Worm (Caenorhabditis elegans) whole organism, L4 larva: ENCODE results near the gene sre-7.
"Not testable (repeated sequence)": the region's sequence is repeated elsewhere in the genome, so short reads cannot be mapped to it uniquely, and the experiment has no call there.

Source experiments
- D1046.2 ChIP-seq: fragments of 200-800 bp; sonication (Bioruptor generic); IDR thresholded peaks from 2 replicates; pipeline ENCODE4 v1.3.6; 2022; ENCODE audit warnings: missing genetic modification characterization, missing compliant biosample characterization
- F10B5.3 ChIP-seq: sonication (generic microtip); optimal IDR thresholded peaks from 2 replicates; lab custom pipeline; 2016; ENCODE audit warnings: mild to moderate bottlenecking, missing genetic modification characterization, missing compliant biosample characterization
- F26F4.8 ChIP-seq: fragments of 200-800 bp; sonication (Bioruptor generic); conservative IDR thresholded peaks from 2 replicates; pipeline ENCODE4 v1.3.6; 2022; ENCODE audit warnings: missing genetic modification characterization, missing compliant biosample characterization
- F44E2.7 ChIP-seq: fragments of 200-800 bp; sonication (Bioruptor generic); IDR thresholded peaks from 2 replicates; pipeline ENCODE4 v2.1.2; 2022; ENCODE audit warnings: missing genetic modification characterization, missing compliant biosample characterization
- F49E8.2 ChIP-seq: sonication (generic microtip); optimal IDR thresholded peaks from 2 replicates; lab custom pipeline; 2016; ENCODE audit warnings: missing compliant biosample characterization, mild to moderate bottlenecking, missing genetic modification characterization, borderline replicate concordance
- T20F7.1 ChIP-seq: fragments of 200-800 bp; sonication (Bioruptor generic); optimal IDR thresholded peaks from 2 replicates; lab custom pipeline; 2018; ENCODE audit warnings: mild to moderate bottlenecking, missing genetic modification characterization, missing compliant biosample characterization
- T26A8.4 ChIP-seq: fragments of 200-800 bp; sonication (Bioruptor generic); IDR thresholded peaks from 2 replicates; pipeline ENCODE4 v1.3.6; 2022; ENCODE audit warnings: missing genetic modification characterization, missing compliant biosample characterization
- Y105C5A.15 ChIP-seq: fragments of 200-800 bp; sonication (Bioruptor generic); IDR thresholded peaks from 2 replicates; pipeline ENCODE4 v1.3.6; 2022; ENCODE audit warnings: missing genetic modification characterization, missing compliant biosample characterization
- Y48G9A.11 ChIP-seq: fragments of 200-800 bp; sonication (Bioruptor generic); IDR thresholded peaks from 2 replicates; pipeline ENCODE4 v1.3.6; 2022; ENCODE audit warnings: missing genetic modification reagents, missing genetic modification characterization, missing compliant biosample characterization
- ama-1 ChIP-seq: fragments of 150-350 bp; optimal IDR thresholded peaks from 2 replicates; lab custom pipeline; 2014; ENCODE audit warnings: inconsistent platforms, mixed read lengths
- arid-1 ChIP-seq: fragments of 200-800 bp; sonication (Bioruptor generic); conservative IDR thresholded peaks from 2 replicates; pipeline ENCODE4 v1.3.6; 2022; ENCODE audit warnings: missing genetic modification reagents, missing genetic modification characterization, missing compliant biosample characterization
- ceh-20 ChIP-seq: fragments of 200-800 bp; sonication (Bioruptor generic); IDR thresholded peaks from 2 replicates; pipeline ENCODE4 v1.3.6; 2022; ENCODE audit warnings: missing genetic modification reagents, missing genetic modification characterization, missing compliant biosample characterization
- ceh-32 ChIP-seq: sonication (generic microtip); optimal IDR thresholded peaks from 2 replicates; lab custom pipeline; 2016; ENCODE audit warnings: mild to moderate bottlenecking, missing genetic modification characterization, missing compliant biosample characterization; ENCODE audit not compliant: poor library complexity
- ces-1 ChIP-seq: fragments of 150-350 bp; sonication (generic microtip); optimal IDR thresholded peaks from 4 replicates; lab custom pipeline; 2014; ENCODE audit warnings: missing biosample characterization, missing genetic modification reagents, missing genetic modification characterization
- ctbp-1 ChIP-seq: fragments of 200-800 bp; sonication (Bioruptor generic); IDR thresholded peaks from 2 replicates; pipeline ENCODE4 v1.3.6; 2022; ENCODE audit warnings: missing genetic modification reagents, missing genetic modification characterization, missing compliant biosample characterization
- daf-19 ChIP-seq: fragments of 200-800 bp; sonication (Bioruptor generic); conservative IDR thresholded peaks from 2 replicates; pipeline ENCODE4 v1.3.6; 2022; ENCODE audit warnings: missing genetic modification characterization, missing compliant biosample characterization
- daf-8 ChIP-seq: fragments of 200-800 bp; sonication (Bioruptor generic); IDR thresholded peaks from 2 replicates; pipeline ENCODE4 v1.3.6; 2022; ENCODE audit warnings: missing genetic modification characterization, missing compliant biosample characterization
- dmd-6 ChIP-seq: fragments of 200-800 bp; sonication (Bioruptor generic); IDR thresholded peaks from 2 replicates; pipeline ENCODE4 v1.3.6; 2022; ENCODE audit warnings: missing genetic modification reagents, missing genetic modification characterization, missing compliant biosample characterization
- dmd-8 ChIP-seq: fragments of 200-800 bp; sonication (Bioruptor generic); IDR thresholded peaks from 2 replicates; pipeline ENCODE4 v1.3.6; 2022; ENCODE audit warnings: missing genetic modification characterization, missing compliant biosample characterization
- duxl-1 ChIP-seq: sonication (generic microtip); optimal IDR thresholded peaks from 2 replicates; lab custom pipeline; 2016; ENCODE audit warnings: mild to moderate bottlenecking, missing genetic modification characterization, moderate library complexity, missing compliant biosample characterization; ENCODE audit not compliant: poor library complexity
- egl-27 ChIP-seq: sonication (generic microtip); optimal IDR thresholded peaks from 3 replicates; lab custom pipeline; 2017; ENCODE audit warnings: missing biosample characterization, missing genetic modification reagents, missing genetic modification characterization
- egl-43 ChIP-seq: fragments of 200-800 bp; sonication (Bioruptor generic); IDR thresholded peaks from 2 replicates; pipeline ENCODE4 v1.3.6; 2022; ENCODE audit warnings: missing genetic modification reagents, missing genetic modification characterization, missing compliant biosample characterization
- lim-7 ChIP-seq: fragments of 200-800 bp; sonication (Bioruptor generic); IDR thresholded peaks from 2 replicates; pipeline ENCODE4 v1.3.6; 2022; ENCODE audit warnings: missing genetic modification characterization, missing compliant biosample characterization
- lin-13 ChIP-seq: fragments of 150-350 bp; optimal IDR thresholded peaks from 2 replicates; lab custom pipeline; 2014; ENCODE audit warnings: missing biosample characterization, missing genetic modification reagents, missing genetic modification characterization
- lin-15B ChIP-seq: fragments of 150-350 bp; sonication (generic microtip); optimal IDR thresholded peaks from 3 replicates; lab custom pipeline; 2014; ENCODE audit warnings: missing biosample characterization, missing genetic modification characterization
- lin-38 ChIP-seq: fragments of 200-800 bp; sonication (Bioruptor generic); IDR thresholded peaks from 2 replicates; pipeline ENCODE4 v1.3.6; 2022; ENCODE audit warnings: missing genetic modification reagents, missing genetic modification characterization, missing compliant biosample characterization
- madf-5 ChIP-seq, 2 experiments: fragments of 200-800 bp; sonication (Bioruptor generic); IDR thresholded peaks; 2 replicates each; pipeline ENCODE4 v1.3.6; 2022; ENCODE audit warnings: missing compliant biosample characterization in 2 of 2, missing genetic modification characterization in 2 of 2
- madf-9 ChIP-seq: fragments of 200-800 bp; sonication (Bioruptor generic); conservative IDR thresholded peaks from 2 replicates; pipeline ENCODE4 v1.3.6; 2022; ENCODE audit warnings: missing genetic modification reagents, missing genetic modification characterization, missing compliant biosample characterization
- mdt-29 ChIP-seq: fragments of 200-800 bp; sonication (Bioruptor generic); IDR thresholded peaks from 2 replicates; pipeline ENCODE4 v1.3.6; 2022; ENCODE audit warnings: missing genetic modification reagents, missing genetic modification characterization, missing compliant biosample characterization
- mep-1 ChIP-seq: fragments of 150-350 bp; sonication (generic microtip); optimal IDR thresholded peaks from 3 replicates; lab custom pipeline; 2014; ENCODE audit warnings: missing biosample characterization, missing genetic modification characterization
- mxl-2 ChIP-seq: fragments of 200-800 bp; sonication (Bioruptor generic); conservative IDR thresholded peaks from 2 replicates; pipeline ENCODE4 v1.3.6; 2022; ENCODE audit warnings: missing genetic modification reagents, missing genetic modification characterization, missing compliant biosample characterization
- nhr-111 ChIP-seq: fragments of 200-800 bp; sonication (Bioruptor generic); optimal IDR thresholded peaks from 2 replicates; lab custom pipeline; 2018; ENCODE audit warnings: mild to moderate bottlenecking, missing genetic modification characterization, missing compliant biosample characterization
- nhr-42 ChIP-seq: fragments of 200-800 bp; sonication (Bioruptor generic); IDR thresholded peaks from 2 replicates; pipeline ENCODE4 v1.3.6; 2022; ENCODE audit warnings: missing genetic modification characterization, missing compliant biosample characterization
- nhr-6 ChIP-seq: fragments of 150-350 bp; optimal IDR thresholded peaks from 2 replicates; lab custom pipeline; 2014; ENCODE audit warnings: missing biosample characterization, missing genetic modification characterization
- pha-4 ChIP-seq, 2 experiments: fragments of 150-350 bp in 1 of 2; fragments of 200-800 bp in 1 of 2; sonication (Bioruptor generic) in 1 of 2; IDR thresholded peaks in 1 of 2; optimal IDR thresholded peaks in 1 of 2; 2 replicates each; pipeline versions ENCODE4 v1.3.6 to Lab custom; 2014 to 2022; ENCODE audit warnings: missing genetic modification characterization in 2 of 2, missing genetic modification reagents in 2 of 2, missing biosample characterization in 1 of 2, missing compliant biosample characterization in 1 of 2
- php-3 ChIP-seq: fragments of 200-800 bp; sonication (Bioruptor generic); IDR thresholded peaks from 2 replicates; pipeline ENCODE4 v1.3.6; 2022; ENCODE audit warnings: missing genetic modification reagents, missing genetic modification characterization, missing compliant biosample characterization
- pqm-1 ChIP-seq: sonication (generic microtip); optimal IDR thresholded peaks from 2 replicates; lab custom pipeline; 2017; ENCODE audit warnings: missing biosample characterization, missing genetic modification characterization
- saeg-2 ChIP-seq: fragments of 200-800 bp; sonication (Bioruptor generic); IDR thresholded peaks from 2 replicates; pipeline ENCODE4 v1.3.6; 2022; ENCODE audit warnings: missing genetic modification reagents, missing genetic modification characterization, missing compliant biosample characterization
- set-16 ChIP-seq: fragments of 200-800 bp; sonication (Bioruptor generic); IDR thresholded peaks from 2 replicates; pipeline ENCODE4 v1.3.6; 2022; ENCODE audit warnings: missing genetic modification reagents, missing genetic modification characterization, missing compliant biosample characterization
- snpc-1.2 ChIP-seq: fragments of 200-800 bp; sonication (Bioruptor generic); IDR thresholded peaks from 2 replicates; pipeline ENCODE4 v1.3.6; 2022; ENCODE audit warnings: missing genetic modification reagents, missing genetic modification characterization, missing compliant biosample characterization
- snpc-4 ChIP-seq: fragments of 150-350 bp; optimal IDR thresholded peaks from 2 replicates; lab custom pipeline; 2014; ENCODE audit warnings: missing biosample characterization, missing genetic modification characterization
- tra-1 ChIP-seq: fragments of 200-800 bp; sonication (Bioruptor generic); IDR thresholded peaks from 2 replicates; pipeline ENCODE4 v1.3.6; 2022; ENCODE audit warnings: missing genetic modification reagents, missing genetic modification characterization, missing compliant biosample characterization
- unc-39 ChIP-seq: sonication (generic microtip); optimal IDR thresholded peaks from 2 replicates; lab custom pipeline; 2017; ENCODE audit warnings: missing biosample characterization, missing genetic modification characterization
- vab-7 ChIP-seq: fragments of 200-800 bp; sonication (Bioruptor generic); IDR thresholded peaks from 2 replicates; pipeline ENCODE4 v1.3.6; 2022; ENCODE audit warnings: missing genetic modification reagents, missing genetic modification characterization, missing compliant biosample characterization
- zfp-2 ChIP-seq: sonication (generic microtip); optimal IDR thresholded peaks from 2 replicates; lab custom pipeline; 2016; ENCODE audit warnings: mild to moderate bottlenecking, missing genetic modification characterization, missing compliant biosample characterization

Gene sre-7

ce11 chrV:14231656-14232055 is 12.3 kb upstream of the sre-7 start (continued):
- TF ChIP-seq ama-1 (lab: Kevin White, UChicago) (no peak), mep-1 (tag; lab: Kevin White, UChicago) (no peak), pqm-1 (tag; lab: Kevin White, UChicago) (no peak), duxl-1 (no peak), egl-27 (tag; lab: Kevin White, UChicago) (no peak), arid-1 (GFP tag; lab: Robert Waterston, UW) (no peak), Y105C5A.15 (GFP tag; lab: Robert Waterston, UW) (no peak), unc-39 (no peak), vab-7 (GFP tag; lab: Robert Waterston, UW) (no peak), daf-8 (GFP tag; lab: Robert Waterston, UW) (no peak), zfp-2 (no peak), lin-15B (no peak), snpc-4 (tag; lab: Kevin White, UChicago) (no peak), F49E8.2 (tag; lab: Kevin White, UChicago) (no peak), F10B5.3 (tag; lab: Kevin White, UChicago) (no peak), T20F7.1 (GFP tag; lab: Kevin White, UChicago) (no peak)
- TF ChIP-seq, all 104 proteins: peak for 6

ce11 chrV:14235942-14236341 is 8.1 kb upstream of the sre-7 start, which contains the start of gene ent-3:
Gene ent-3 (minus strand): TSS chrV:14236042.
- no peak for TF ChIP-seq Y48G9A.11
- no peak for TF ChIP-seq ces-1
- no peak for TF ChIP-seq pqm-1 (tag; lab: Kevin White, UChicago)
- TF ChIP-seq nhr-6 (tag; lab: Kevin White, UChicago), result no peak
- no peak for TF ChIP-seq egl-43 (GFP tag; lab: Robert Waterston, UW)
- no peak for TF ChIP-seq lin-13
- TF ChIP-seq T26A8.4 (GFP tag; lab: Robert Waterston, UW), result no peak
- no peak for TF ChIP-seq mxl-2 (GFP tag; lab: Robert Waterston, UW)
- TF ChIP-seq daf-19 (GFP tag; lab: Robert Waterston, UW), result no peak
- TF ChIP-seq set-16 (GFP tag; lab: Robert Waterston, UW), result no peak
- TF ChIP-seq nhr-111 (GFP tag; lab: Kevin White, UChicago), result no peak
- no peak for TF ChIP-seq ceh-32 (tag; lab: Kevin White, UChicago)
- TF ChIP-seq php-3 (GFP tag; lab: Robert Waterston, UW), result no peak

ce11 chrV:14237447-14237846 is 6.6 kb upstream of the sre-7 start:
- TF ChIP-seq madf-5 (GFP tag; IDR thresholded peaks at IDR 0.05; lab: Robert Waterston, UW) (peak; percentile 33 to 77; a peak in 2 of 4 replicates), tra-1 (GFP tag; lab: Robert Waterston, UW) (peak; percentile 49; the same call in 1 of the 2 replicates), ctbp-1 (peak; percentile 78), F44E2.7 (GFP tag; lab: Robert Waterston, UW) (peak; percentile 59; the same call in 1 of the 2 replicates), mxl-2 (GFP tag; lab: Robert Waterston, UW) (0 out of 2 replicates have a peak, but pooled peaks have one; percentile 40), saeg-2 (GFP tag; lab: Robert Waterston, UW) (0 out of 2 replicates have a peak, but pooled peaks have one; percentile 46), php-3 (GFP tag; lab: Robert Waterston, UW) (peak; percentile 53; the same call in 1 of the 2 replicates), dmd-8 (GFP tag; lab: Robert Waterston, UW) (peak; percentile 78), mdt-29 (GFP tag; lab: Robert Waterston, UW) (peak; percentile 56; the same call in 1 of the 2 replicates), Y105C5A.15 (GFP tag; lab: Robert Waterston, UW) (0 out of 2 replicates have a peak, but pooled peaks have one; percentile 47), pha-4 (GFP tag; IDR thresholded peaks at IDR 0.05; lab: Robert Waterston, UW) (peak; percentile 75), lim-7 (GFP tag; lab: Robert Waterston, UW) (peak; percentile 89), arid-1 (GFP tag; lab: Robert Waterston, UW) (peak; percentile 72), ceh-20 (GFP tag; lab: Robert Waterston, UW) (0 out of 2 replicates have a peak, but pooled peaks have one; percentile 28), lin-38 (GFP tag; lab: Robert Waterston, UW) (peak; percentile 82), set-16 (GFP tag; lab: Robert Waterston, UW) (peak; percentile 56), madf-9 (GFP tag; lab: Robert Waterston, UW) (peak; percentile 59; the same call in 1 of the 2 replicates), daf-8 (GFP tag; lab: Robert Waterston, UW) (0 out of 2 replicates have a peak, but pooled peaks have one; percentile 33), T26A8.4 (GFP tag; lab: Robert Waterston, UW) (peak; percentile 52; the same call in 1 of the 2 replicates), egl-43 (GFP tag; lab: Robert Waterston, UW) (peak; percentile 93), nhr-42 (GFP tag; lab: Robert Waterston, UW) (0 out of 2 replicates have a peak, but pooled peaks have one; percentile 65), dmd-6 (GFP tag; lab: Robert Waterston, UW) (0 out of 2 replicates have a peak, but pooled peaks have one; percentile 35), F26F4.8 (GFP tag; lab: Robert Waterston, UW) (peak; percentile 92), D1046.2 (GFP tag; lab: Robert Waterston, UW) (peak; percentile 86; the same call in 1 of the 2 replicates), snpc-1.2 (peak; percentile 84), vab-7 (GFP tag; lab: Robert Waterston, UW) (peak; percentile 64)
- TF ChIP-seq pha-4 (tag; optimal IDR thresholded peaks at IDR 0.05; lab: Kevin White, UChicago), result not testable (repeated sequence)
